Worm (Caenorhabditis elegans) whole organism, L3 larva: Measurements from ENCODE around the gene nspb-7.

Source experiments
- R02D3.7 ChIP-seq: fragments of 150-350 bp; optimal IDR thresholded peaks from 2 replicates; lab custom pipeline; 2014; ENCODE audit warnings: missing biosample characterization, missing genetic modification characterization
- aly-2 ChIP-seq: fragments of 150-350 bp; optimal IDR thresholded peaks from 2 replicates; lab custom pipeline; 2014; ENCODE audit warnings: missing biosample characterization, missing genetic modification characterization
- ama-1 ChIP-seq: fragments of 150-350 bp; optimal IDR thresholded peaks from 2 replicates; lab custom pipeline; 2018
- ceh-16 ChIP-seq: sonication (generic microtip); optimal IDR thresholded peaks from 2 replicates; lab custom pipeline; 2017; ENCODE audit warnings: missing biosample characterization, missing genetic modification characterization
- ceh-28 ChIP-seq: fragments of 150-350 bp; optimal IDR thresholded peaks from 2 replicates; lab custom pipeline; 2014; ENCODE audit warnings: missing biosample characterization, missing genetic modification reagents, missing genetic modification characterization
- ceh-82 ChIP-seq: fragments of 150-350 bp; optimal IDR thresholded peaks from 2 replicates; lab custom pipeline; 2014; ENCODE audit warnings: missing biosample characterization, missing genetic modification characterization
- ceh-9 ChIP-seq: sonication (generic microtip); optimal IDR thresholded peaks from 2 replicates; lab custom pipeline; 2018; ENCODE audit warnings: missing biosample characterization, missing genetic modification characterization
- daf-12 ChIP-seq: fragments of 150-350 bp; optimal IDR thresholded peaks from 2 replicates; lab custom pipeline; 2014; ENCODE audit warnings: missing biosample characterization, missing genetic modification reagents, missing genetic modification characterization
- egl-27 ChIP-seq: sonication (generic microtip); optimal IDR thresholded peaks from 4 replicates; lab custom pipeline; 2017; ENCODE audit warnings: missing biosample characterization, missing genetic modification reagents, missing genetic modification characterization
- elt-1 ChIP-seq: fragments of 150-350 bp; optimal IDR thresholded peaks from 2 replicates; lab custom pipeline; 2014; ENCODE audit warnings: missing biosample characterization, missing genetic modification characterization
- elt-2 ChIP-seq: sonication (generic microtip); optimal IDR thresholded peaks from 2 replicates; lab custom pipeline; 2016; ENCODE audit warnings: missing genetic modification reagents, mild to moderate bottlenecking, missing genetic modification characterization, missing compliant biosample characterization
- elt-3 ChIP-seq, 3 experiments: fragments of 150-350 bp in 1 of 3; sonication (generic microtip) in 2 of 3; optimal IDR thresholded peaks; 2 replicates in 2 of 3; 4 replicates in 1 of 3; lab custom pipeline; 2014 to 2017; ENCODE audit warnings: missing biosample characterization in 3 of 3, missing genetic modification characterization in 3 of 3
- eor-1 ChIP-seq, 2 experiments: fragments of 150-350 bp; optimal IDR thresholded peaks; 2 replicates each; lab custom pipeline; 2014 to 2018; ENCODE audit warnings: missing biosample characterization in 2 of 2, missing genetic modification characterization in 2 of 2
- fkh-10 ChIP-seq: sonication (generic microtip); optimal IDR thresholded peaks from 2 replicates; lab custom pipeline; 2017; ENCODE audit warnings: missing biosample characterization, missing genetic modification reagents, missing genetic modification characterization
- fkh-2 ChIP-seq: fragments of 150-350 bp; optimal IDR thresholded peaks from 2 replicates; lab custom pipeline; 2014; ENCODE audit warnings: missing biosample characterization, missing genetic modification reagents, missing genetic modification characterization
- fos-1 ChIP-seq: fragments of 150-350 bp; optimal IDR thresholded peaks from 2 replicates; lab custom pipeline; 2014; ENCODE audit warnings: missing biosample characterization, missing genetic modification characterization
- jun-1 ChIP-seq: fragments of 150-350 bp; optimal IDR thresholded peaks from 2 replicates; lab custom pipeline; 2014; ENCODE audit warnings: missing biosample characterization, missing genetic modification reagents, missing genetic modification characterization
- lin-39 ChIP-seq: fragments of 150-350 bp; optimal IDR thresholded peaks from 2 replicates; lab custom pipeline; 2018; ENCODE audit warnings: missing biosample characterization, missing genetic modification reagents, missing genetic modification characterization
- lsy-12 ChIP-seq: sonication (generic microtip); optimal IDR thresholded peaks from 2 replicates; lab custom pipeline; 2016; ENCODE audit warnings: mild to moderate bottlenecking, missing genetic modification characterization, missing compliant biosample characterization
- mml-1 ChIP-seq: fragments of 150-350 bp; sonication (generic microtip); optimal IDR thresholded peaks from 3 replicates; lab custom pipeline; 2014; ENCODE audit warnings: missing biosample characterization, missing genetic modification characterization
- nfya-1 ChIP-seq: sonication (generic microtip); optimal IDR thresholded peaks from 2 replicates; lab custom pipeline; 2017; ENCODE audit warnings: missing genetic modification characterization, mild to moderate bottlenecking, missing compliant biosample characterization, antibody characterized with exemption, moderate library complexity; ENCODE audit not compliant: insufficient read depth
- nhr-11 ChIP-seq: fragments of 150-350 bp; optimal IDR thresholded peaks from 2 replicates; lab custom pipeline; 2014; ENCODE audit warnings: missing biosample characterization, missing genetic modification characterization
- nhr-12 ChIP-seq: fragments of 150-350 bp; optimal IDR thresholded peaks from 2 replicates; lab custom pipeline; 2014; ENCODE audit warnings: missing biosample characterization, missing genetic modification characterization
- nhr-23 ChIP-seq: fragments of 150-350 bp; optimal IDR thresholded peaks from 2 replicates; lab custom pipeline; 2014; ENCODE audit warnings: missing biosample characterization, missing genetic modification reagents, missing genetic modification characterization
- nhr-237 ChIP-seq: fragments of 150-350 bp; optimal IDR thresholded peaks from 2 replicates; lab custom pipeline; 2014; ENCODE audit warnings: missing biosample characterization, missing genetic modification characterization
- nhr-25 ChIP-seq: sonication (generic microtip); optimal IDR thresholded peaks from 2 replicates; lab custom pipeline; 2017; ENCODE audit warnings: missing biosample characterization, missing genetic modification characterization
- nhr-28 ChIP-seq: fragments of 150-350 bp; optimal IDR thresholded peaks from 2 replicates; lab custom pipeline; 2014; ENCODE audit warnings: missing biosample characterization, missing genetic modification characterization
- nhr-43 ChIP-seq: sonication (generic microtip); optimal IDR thresholded peaks from 2 replicates; lab custom pipeline; 2016; ENCODE audit warnings: mild to moderate bottlenecking, missing genetic modification characterization, missing compliant biosample characterization; ENCODE audit not compliant: poor library complexity, severe bottlenecking
- nhr-67 ChIP-seq: fragments of 150-350 bp; optimal IDR thresholded peaks from 2 replicates; lab custom pipeline; 2014; ENCODE audit warnings: missing biosample characterization, missing genetic modification characterization
- nhr-76 ChIP-seq: fragments of 150-350 bp; sonication (generic microtip); optimal IDR thresholded peaks from 5 replicates; lab custom pipeline; 2014; ENCODE audit warnings: missing biosample characterization, missing genetic modification characterization
- nhr-77 ChIP-seq: fragments of 150-350 bp; optimal IDR thresholded peaks from 2 replicates; lab custom pipeline; 2014; ENCODE audit warnings: missing biosample characterization, missing genetic modification characterization
- pqm-1 ChIP-seq: fragments of 150-350 bp; optimal IDR thresholded peaks from 2 replicates; lab custom pipeline; 2017; ENCODE audit warnings: missing biosample characterization, missing genetic modification characterization, inconsistent platforms
- sea-2 ChIP-seq: fragments of 150-350 bp; sonication (generic microtip); optimal IDR thresholded peaks from 4 replicates; lab custom pipeline; 2014; ENCODE audit warnings: missing biosample characterization, missing genetic modification reagents, missing genetic modification characterization
- skn-1 ChIP-seq: fragments of 150-350 bp; optimal IDR thresholded peaks from 2 replicates; lab custom pipeline; 2014; ENCODE audit warnings: missing biosample characterization, missing genetic modification characterization
- snpc-4 ChIP-seq: fragments of 150-350 bp; optimal IDR thresholded peaks from 2 replicates; lab custom pipeline; 2014; ENCODE audit warnings: missing biosample characterization, missing genetic modification characterization
- tbx-2 ChIP-seq: sonication (generic microtip); optimal IDR thresholded peaks from 2 replicates; lab custom pipeline; 2016; ENCODE audit warnings: mild to moderate bottlenecking, missing genetic modification characterization, missing compliant biosample characterization
- unc-39 ChIP-seq: sonication (generic microtip); optimal IDR thresholded peaks from 4 replicates; lab custom pipeline; 2017; ENCODE audit warnings: missing biosample characterization, missing genetic modification characterization
- unc-62 ChIP-seq: fragments of 150-350 bp; sonication (generic microtip); optimal IDR thresholded peaks from 4 replicates; lab custom pipeline; 2014; ENCODE audit warnings: missing biosample characterization, missing genetic modification reagents, missing genetic modification characterization
- ztf-11 ChIP-seq: fragments of 150-350 bp; optimal IDR thresholded peaks from 2 replicates; lab custom pipeline; 2014; ENCODE audit warnings: missing biosample characterization, missing genetic modification characterization

The nspb-7 gene

DNA sequence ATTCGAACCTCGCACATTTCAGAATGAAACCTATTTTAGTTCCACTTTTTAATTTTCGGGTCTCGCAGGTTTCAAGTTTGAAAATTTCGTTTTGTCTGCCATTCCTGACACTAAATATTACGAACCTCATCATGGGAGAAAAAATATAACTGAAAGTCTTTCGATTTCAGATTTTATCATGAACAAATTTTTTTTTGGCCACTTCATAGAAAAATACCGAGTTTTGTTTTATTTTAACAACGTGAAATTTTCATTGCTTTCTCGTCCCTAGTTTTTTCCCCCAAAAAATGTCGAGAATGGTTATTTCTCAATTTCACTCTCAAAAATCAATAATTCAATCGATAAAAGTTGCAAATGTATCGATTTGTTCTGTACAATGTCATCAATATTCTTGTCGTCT, 603 bp downstream of the nspb-7 start, which contains the start of gene C01G12.9:
Gene C01G12.9, plus strand, starts transcription at position 301 of the 400 bp plus-strand sequence.
- TF ChIP-seq nhr-11 (tag; lab: Kevin White, UChicago) = no peak
- no peak for TF ChIP-seq lin-39
- no peak for TF ChIP-seq ceh-16
- no peak for TF ChIP-seq nfya-1 (tag; lab: Kevin White, UChicago)
- no peak for TF ChIP-seq nhr-28 (tag; lab: Kevin White, UChicago)
- no peak for TF ChIP-seq daf-12 (tag; lab: Kevin White, UChicago)
- TF ChIP-seq pqm-1 (tag; lab: Kevin White, UChicago) = no peak
- no peak for TF ChIP-seq ztf-11
- TF ChIP-seq elt-3 (tag; optimal IDR thresholded peaks at IDR 0.05; lab: Kevin White, UChicago) = no peak
- TF ChIP-seq sea-2 (GFP tag; lab: Kevin White, UChicago) = no peak
- TF ChIP-seq nhr-12 = no peak
- TF ChIP-seq nhr-25 (tag; lab: Kevin White, UChicago) = no peak
- TF ChIP-seq fkh-2 = no peak
- no peak for TF ChIP-seq nhr-67
- TF ChIP-seq ama-1 = no peak
- no peak for TF ChIP-seq ceh-9 (tag; lab: Kevin White, UChicago)
- TF ChIP-seq ceh-28 (tag; lab: Kevin White, UChicago) = no peak

DNA sequence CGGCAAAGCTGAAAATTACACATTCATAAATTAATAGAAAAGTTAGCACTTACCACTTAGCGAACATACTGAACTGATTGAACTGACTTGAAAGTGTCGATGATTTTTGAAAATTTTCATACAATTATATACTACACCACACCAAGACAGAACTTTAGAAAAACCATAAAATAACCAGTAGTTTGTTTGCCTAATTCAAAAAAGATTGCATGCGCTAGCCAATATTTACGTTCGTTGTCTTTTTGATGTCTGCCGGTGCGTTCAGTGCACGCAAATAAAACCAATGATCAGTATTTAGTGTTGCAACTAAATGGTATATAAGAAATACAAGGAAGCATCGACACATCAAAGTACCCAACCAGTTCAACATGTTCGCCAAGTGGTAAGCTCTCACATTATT, 2.4 kb downstream of the nspb-7 start, which contains the start of the genes nspb-8 and nspb-9:
Gene nspb-8, minus strand, starts transcription at position 101 of the 400 bp plus-strand sequence.
Gene nspb-9, plus strand, starts transcription at position 311 of the 400 bp plus-strand sequence.
- TF ChIP-seq pqm-1 (tag; lab: Kevin White, UChicago) (no peak), nhr-11 (tag; lab: Kevin White, UChicago) (no peak), elt-1 (tag; lab: Kevin White, UChicago) (no peak), nhr-23 (tag; lab: Kevin White, UChicago) (no peak), nhr-77 (tag; lab: Kevin White, UChicago) (no peak), nhr-25 (tag; lab: Kevin White, UChicago) (no peak), eor-1 (tag; optimal IDR thresholded peaks at IDR 0.05; lab: Kevin White, UChicago) (no peak), nhr-237 (tag; lab: Kevin White, UChicago) (no peak), lin-39 (no peak), egl-27 (tag; lab: Kevin White, UChicago) (no peak), snpc-4 (tag; lab: Kevin White, UChicago) (no peak)

DNA sequence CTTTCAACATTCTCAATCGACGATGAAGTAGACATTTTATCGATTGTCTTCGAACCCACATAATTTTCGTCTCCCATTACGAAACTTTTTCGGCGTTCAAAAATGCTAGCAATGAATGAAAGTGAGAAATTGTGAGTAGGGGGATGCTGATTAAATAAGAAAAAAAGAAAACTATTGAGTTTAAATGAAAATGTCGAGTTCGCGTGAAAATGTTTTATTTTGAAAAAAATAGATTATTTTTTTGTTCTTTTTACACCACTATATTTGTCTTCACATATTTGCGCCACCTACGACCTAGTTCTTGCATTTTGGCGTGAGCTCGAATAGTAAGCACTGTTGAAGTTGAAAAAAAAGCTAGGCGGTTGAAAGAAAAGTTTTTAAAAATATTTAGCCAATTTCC, 4.1 kb downstream of the nspb-7 start, which contains the start of gene C01G12.3:
Gene C01G12.3, minus strand, starts transcription at position 101 of the 400 bp plus-strand sequence.
- TF ChIP-seq nhr-43 (tag; lab: Kevin White, UChicago) = no peak
- no peak for TF ChIP-seq elt-3 (tag; optimal IDR thresholded peaks at IDR 0.05; lab: Kevin White, UChicago)
- no peak for TF ChIP-seq unc-62
- no peak for TF ChIP-seq elt-2 (tag; lab: Kevin White, UChicago)
- no peak for TF ChIP-seq unc-39 (tag; lab: Kevin White, UChicago)
- TF ChIP-seq ceh-9 (tag; lab: Kevin White, UChicago) = no peak
- no peak for TF ChIP-seq nhr-77 (tag; lab: Kevin White, UChicago)
- TF ChIP-seq ceh-28 (tag; lab: Kevin White, UChicago) = no peak
- no peak for TF ChIP-seq aly-2 (tag; lab: Kevin White, UChicago)

DNA sequence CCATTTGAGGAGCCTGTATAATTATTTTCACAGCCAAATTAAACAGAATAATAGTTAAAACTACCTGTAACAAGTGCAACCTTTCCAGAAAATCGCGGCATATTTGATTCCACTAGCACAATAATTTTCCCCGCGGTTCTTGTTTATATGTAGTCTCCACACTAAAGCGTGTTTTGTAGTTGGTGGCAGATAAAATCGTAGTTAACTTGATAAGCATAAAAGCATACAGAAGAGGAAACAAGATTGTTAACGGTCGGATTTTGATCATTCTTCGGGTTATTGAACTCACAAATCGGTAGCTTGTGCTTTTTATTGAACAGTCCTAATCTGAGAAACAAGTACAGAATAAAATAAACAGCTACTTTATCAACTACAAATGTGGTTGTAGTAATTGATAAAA, 9.3 kb downstream of the nspb-7 start, which contains the start of gene C01G12.5:
Gene C01G12.5, minus strand, starts transcription at position 101 of the 400 bp plus-strand sequence.
- TF ChIP-seq ceh-16 = no peak
- no peak for TF ChIP-seq nhr-11 (tag; lab: Kevin White, UChicago)
- no peak for TF ChIP-seq R02D3.7 (tag; lab: Kevin White, UChicago)
- no peak for TF ChIP-seq fos-1 (tag; lab: Kevin White, UChicago)
- no peak for TF ChIP-seq fkh-2
- TF ChIP-seq nhr-25 (tag; lab: Kevin White, UChicago) = no peak
- no peak for TF ChIP-seq ceh-82 (tag; lab: Kevin White, UChicago)
- TF ChIP-seq nhr-28 (tag; lab: Kevin White, UChicago) = no peak
- no peak for TF ChIP-seq pqm-1 (tag; lab: Kevin White, UChicago)
- no peak for TF ChIP-seq ama-1
- no peak for TF ChIP-seq daf-12 (tag; lab: Kevin White, UChicago)
- TF ChIP-seq nhr-76 (tag; lab: Kevin White, UChicago) = no peak
- TF ChIP-seq snpc-4 (tag; lab: Kevin White, UChicago) = no peak

DNA sequence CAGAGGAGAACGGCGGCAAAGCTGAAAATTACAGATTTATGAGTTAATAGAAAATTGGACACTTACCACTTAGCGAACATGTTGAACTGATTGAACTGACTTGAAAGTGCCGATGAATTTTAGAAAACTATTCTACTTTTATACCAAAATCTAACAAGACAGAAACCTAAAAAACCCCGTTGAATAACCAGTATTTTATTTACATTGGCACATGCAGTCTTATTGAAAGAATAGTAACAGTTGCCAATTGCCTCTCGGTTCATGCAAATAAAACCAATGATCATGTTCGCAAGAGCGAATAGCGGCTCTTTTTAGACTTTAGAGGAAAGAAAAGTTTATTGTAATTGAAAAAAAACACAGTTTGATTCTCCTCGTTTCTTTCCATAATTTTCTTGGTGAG, 10.0 kb downstream of the nspb-7 start, which contains the start of gene nspb-10:
Gene nspb-10, minus strand, starts transcription at position 101 of the 400 bp plus-strand sequence.
- TF ChIP-seq tbx-2 (tag; lab: Kevin White, UChicago) (no peak), sea-2 (GFP tag; lab: Kevin White, UChicago) (no peak), nhr-28 (tag; lab: Kevin White, UChicago) (no peak), ceh-82 (tag; lab: Kevin White, UChicago) (no peak), nhr-12 (no peak), fkh-10 (GFP tag; lab: Kevin White, UChicago) (no peak), nhr-25 (tag; lab: Kevin White, UChicago) (no peak), lsy-12 (tag; lab: Kevin White, UChicago) (no peak), daf-12 (tag; lab: Kevin White, UChicago) (no peak), ceh-9 (tag; lab: Kevin White, UChicago) (no peak), jun-1 (tag; lab: Kevin White, UChicago) (no peak), nfya-1 (tag; lab: Kevin White, UChicago) (no peak), mml-1 (tag; lab: Kevin White, UChicago) (no peak), nhr-23 (tag; lab: Kevin White, UChicago) (no peak), fkh-2 (no peak), elt-3 (tag; optimal IDR thresholded peaks at IDR 0.05; lab: Kevin White, UChicago) (no peak), skn-1 (tag; lab: Kevin White, UChicago) (no peak)
